Fruit fly (Drosophila melanogaster) whole organism, embryonic: Measurements from ENCODE around the gene CG43094.

ENCODE experiments used
- Adf1 ChIP-seq: fragments of 200-800 bp; sonication (Bioruptor generic); IDR thresholded peaks from 2 replicates; pipeline ENCODE4 v1.3.6; 2022; ENCODE audit warnings: missing biosample characterization, missing genetic modification characterization
- BEAF-32 ChIP-seq: fragments of 200-800 bp; sonication (Bioruptor generic); optimal IDR thresholded peaks from 3 replicates; lab custom pipeline; 2017; ENCODE audit warnings: missing biosample characterization, missing genetic modification characterization, mild to moderate bottlenecking, moderate library complexity, missing genetic modification reagents
- CG11093 ChIP-seq: fragments of 200-800 bp; sonication (Bioruptor generic); IDR thresholded peaks from 3 replicates; pipeline ENCODE4 v1.3.6; 2022; ENCODE audit warnings: missing biosample characterization, missing genetic modification characterization
- CG11247 ChIP-seq: fragments of 200-800 bp; sonication (Bioruptor generic); IDR thresholded peaks from 2 replicates; pipeline ENCODE4 v1.3.6; 2022; ENCODE audit warnings: missing biosample characterization, missing genetic modification characterization
- CG11398 ChIP-seq: fragments of 200-800 bp; sonication (Bioruptor generic); optimal IDR thresholded peaks from 2 replicates; lab custom pipeline; 2016; ENCODE audit warnings: missing biosample characterization, missing genetic modification characterization
- CG11696 ChIP-seq: fragments of 200-800 bp; sonication (Bioruptor generic); IDR thresholded peaks from 2 replicates; pipeline ENCODE4 v1.3.6; 2022; ENCODE audit warnings: missing biosample characterization, missing genetic modification characterization
- CG13287 ChIP-seq: fragments of 200-800 bp; sonication (Bioruptor generic); IDR thresholded peaks from 2 replicates; pipeline ENCODE4 v1.3.6; 2022; ENCODE audit warnings: missing biosample characterization, missing genetic modification characterization; ENCODE audit not compliant: partially characterized antibody
- CG15269 ChIP-seq: fragments of 200-800 bp; sonication (Bioruptor generic); optimal IDR thresholded peaks from 2 replicates; lab custom pipeline; 2018; ENCODE audit warnings: missing biosample characterization, mild to moderate bottlenecking, missing genetic modification characterization, moderate library complexity
- CG2199 ChIP-seq: fragments of 200-800 bp; sonication (Bioruptor generic); IDR thresholded peaks from 3 replicates; pipeline ENCODE4 v1.3.6; 2022; ENCODE audit warnings: missing biosample characterization, missing genetic modification characterization
- CG2202 ChIP-seq: fragments of 200-800 bp; sonication (Bioruptor generic); optimal IDR thresholded peaks from 2 replicates; lab custom pipeline; 2018; ENCODE audit warnings: missing biosample characterization, mild to moderate bottlenecking, missing genetic modification characterization
- CG2712 ChIP-seq: fragments of 200-800 bp; optimal IDR thresholded peaks from 3 replicates; lab custom pipeline; 2019; ENCODE audit warnings: missing biosample characterization, mild to moderate bottlenecking, missing genetic modification characterization, moderate library complexity
- CG31224 ChIP-seq: fragments of 200-800 bp; sonication (Bioruptor generic); IDR thresholded peaks from 2 replicates; pipeline ENCODE4 v1.3.6; 2022; ENCODE audit warnings: missing biosample characterization, missing genetic modification characterization
- CG6683 ChIP-seq: fragments of 200-800 bp; sonication (Bioruptor generic); optimal IDR thresholded peaks from 2 replicates; lab custom pipeline; 2017; ENCODE audit warnings: missing biosample characterization, mild to moderate bottlenecking, missing genetic modification characterization, missing genetic modification reagents
- CG6854 ChIP-seq: fragments of 200-800 bp; sonication (Bioruptor generic); optimal IDR thresholded peaks from 3 replicates; lab custom pipeline; 2017; ENCODE audit warnings: missing biosample characterization, mild to moderate bottlenecking, missing genetic modification characterization
- CG7357 ChIP-seq: fragments of 200-800 bp; sonication (Bioruptor generic); IDR thresholded peaks from 3 replicates; pipeline ENCODE4 v1.3.6; 2022; ENCODE audit warnings: missing biosample characterization, missing genetic modification characterization
- CG7745 ChIP-seq: fragments of 200-800 bp; sonication (Bioruptor generic); optimal IDR thresholded peaks from 2 replicates; lab custom pipeline; 2018; ENCODE audit warnings: missing biosample characterization, mild to moderate bottlenecking, missing genetic modification characterization, moderate library complexity
- CG7786 ChIP-seq: fragments of 200-800 bp; sonication (Bioruptor generic); optimal IDR thresholded peaks from 2 replicates; lab custom pipeline; 2016; ENCODE audit warnings: missing biosample characterization, missing genetic modification characterization
- CG8089 ChIP-seq: fragments of 200-800 bp; sonication (Bioruptor generic); optimal IDR thresholded peaks from 3 replicates; lab custom pipeline; 2016; ENCODE audit warnings: missing biosample characterization, missing genetic modification characterization
- CG9727 ChIP-seq: fragments of 200-800 bp; sonication (Bioruptor generic); optimal IDR thresholded peaks from 3 replicates; lab custom pipeline; 2017; ENCODE audit warnings: missing biosample characterization, mild to moderate bottlenecking, missing genetic modification characterization
- CHES-1-like ChIP-seq: fragments of 200-800 bp; sonication (Bioruptor generic); optimal IDR thresholded peaks from 2 replicates; lab custom pipeline; 2016; ENCODE audit warnings: missing biosample characterization, missing genetic modification characterization
- CkIIα-i1 ChIP-seq: fragments of 200-800 bp; sonication (Bioruptor generic); IDR thresholded peaks from 2 replicates; pipeline ENCODE4 v1.3.6; 2022; ENCODE audit warnings: missing biosample characterization, missing genetic modification characterization
- Dref ChIP-seq: fragments of 200-800 bp; sonication (Bioruptor generic); IDR thresholded peaks from 2 replicates; pipeline ENCODE4 v1.3.6; 2022; ENCODE audit warnings: missing biosample characterization, missing genetic modification characterization
- HmgD ChIP-seq: fragments of 200-800 bp; sonication (Bioruptor generic); optimal IDR thresholded peaks from 3 replicates; lab custom pipeline; 2016; ENCODE audit warnings: missing biosample characterization, missing genetic modification characterization
- Kr ChIP-seq: fragments of 200-800 bp; sonication (Bioruptor generic); optimal IDR thresholded peaks from 2 replicates; lab custom pipeline; 2017; ENCODE audit warnings: missing biosample characterization, mild to moderate bottlenecking, missing genetic modification characterization
- Lhr ChIP-seq: fragments of 200-800 bp; sonication (Bioruptor generic); optimal IDR thresholded peaks from 3 replicates; lab custom pipeline; 2017; ENCODE audit warnings: mild to moderate bottlenecking, missing biosample characterization, missing genetic modification reagents, missing genetic modification characterization
- Lpt ChIP-seq: fragments of >200 bp; optimal IDR thresholded peaks from 2 replicates; lab custom pipeline; 2018; ENCODE audit warnings: missing biosample characterization, missing genetic modification characterization
- Max ChIP-seq: fragments of 200-800 bp; sonication (Bioruptor generic); optimal IDR thresholded peaks from 2 replicates; lab custom pipeline; 2016; ENCODE audit warnings: missing biosample characterization, mild to moderate bottlenecking, missing genetic modification characterization
- Myb ChIP-seq: fragments of 200-800 bp; sonication (Bioruptor generic); optimal IDR thresholded peaks from 2 replicates; lab custom pipeline; 2016; ENCODE audit warnings: missing biosample characterization, missing genetic modification characterization
- Ptx1 ChIP-seq: fragments of 200-800 bp; sonication (Bioruptor generic); IDR thresholded peaks from 2 replicates; pipeline ENCODE4 v1.3.6; 2022; ENCODE audit warnings: missing biosample characterization, missing genetic modification characterization
- Six4 ChIP-seq: fragments of 200-800 bp; sonication (Bioruptor generic); optimal IDR thresholded peaks from 2 replicates; lab custom pipeline; 2016; ENCODE audit warnings: missing biosample characterization, missing genetic modification characterization
- bab2 ChIP-seq: fragments of 200-800 bp; sonication (Bioruptor generic); optimal IDR thresholded peaks from 2 replicates; lab custom pipeline; 2016; ENCODE audit warnings: missing biosample characterization, missing genetic modification characterization
- br ChIP-seq: fragments of >200 bp; optimal IDR thresholded peaks from 2 replicates; lab custom pipeline; 2017
- cas ChIP-seq: fragments of 200-800 bp; sonication (Bioruptor generic); IDR thresholded peaks from 2 replicates; pipeline ENCODE4 v1.3.6; 2022; ENCODE audit warnings: missing biosample characterization, missing genetic modification characterization
- cg ChIP-seq: fragments of 200-800 bp; sonication (Bioruptor generic); optimal IDR thresholded peaks from 3 replicates; lab custom pipeline; 2019; ENCODE audit warnings: missing biosample characterization, mild to moderate bottlenecking, missing genetic modification characterization, moderate library complexity
- cwo ChIP-seq: fragments of 200-800 bp; sonication (Bioruptor generic); optimal IDR thresholded peaks from 3 replicates; lab custom pipeline; 2017; ENCODE audit warnings: missing biosample characterization, missing genetic modification characterization, mild to moderate bottlenecking, moderate library complexity, missing genetic modification reagents
- danr ChIP-seq: fragments of 200-800 bp; sonication (Bioruptor generic); IDR thresholded peaks from 2 replicates; pipeline ENCODE4 v1.3.6; 2022; ENCODE audit warnings: missing biosample characterization, missing genetic modification characterization
- dati ChIP-seq: fragments of 200-800 bp; sonication (Bioruptor generic); IDR thresholded peaks from 2 replicates; pipeline ENCODE4 v1.3.6; 2022; ENCODE audit warnings: missing biosample characterization, missing genetic modification characterization
- disco-r ChIP-seq: fragments of 200-800 bp; sonication (Bioruptor generic); optimal IDR thresholded peaks from 2 replicates; lab custom pipeline; 2016; ENCODE audit warnings: missing biosample characterization, missing genetic modification characterization
- dm ChIP-seq: fragments of 200-800 bp; sonication (Bioruptor generic); optimal IDR thresholded peaks from 3 replicates; lab custom pipeline; 2016; ENCODE audit warnings: missing biosample characterization, missing genetic modification characterization
- hth ChIP-seq: fragments of >200 bp; optimal IDR thresholded peaks from 2 replicates; lab custom pipeline; 2017; ENCODE audit warnings: inconsistent platforms
- ind ChIP-seq: fragments of 200-800 bp; sonication (Bioruptor generic); optimal IDR thresholded peaks from 3 replicates; lab custom pipeline; 2016; ENCODE audit warnings: missing biosample characterization, missing genetic modification characterization
- lbe ChIP-seq: fragments of 200-800 bp; sonication (Bioruptor generic); optimal IDR thresholded peaks from 2 replicates; lab custom pipeline; 2016; ENCODE audit warnings: missing biosample characterization, mild to moderate bottlenecking, missing genetic modification characterization
- lmd ChIP-seq: fragments of 200-800 bp; sonication (Bioruptor generic); IDR thresholded peaks from 2 replicates; pipeline ENCODE4 v1.3.6; 2022; ENCODE audit warnings: missing biosample characterization, missing genetic modification characterization
- mirr ChIP-seq: fragments of 200-800 bp; sonication (Bioruptor generic); optimal IDR thresholded peaks from 3 replicates; lab custom pipeline; 2018; ENCODE audit warnings: missing biosample characterization, mild to moderate bottlenecking, missing genetic modification characterization
- ranshi ChIP-seq: fragments of 200-800 bp; sonication (Bioruptor generic); IDR thresholded peaks from 2 replicates; pipeline ENCODE4 v1.3.6; 2022; ENCODE audit warnings: missing biosample characterization, missing genetic modification characterization
- sc ChIP-seq, 3 experiments: fragments of >200 bp in 2 of 3; fragments of 200-800 bp in 1 of 3; sonication (Bioruptor generic) in 1 of 3; optimal IDR thresholded peaks; 2 replicates in 2 of 3; 3 replicates in 1 of 3; lab custom pipeline; 2017; ENCODE audit warnings: mild to moderate bottlenecking in 1 of 3, missing biosample characterization in 1 of 3, missing genetic modification characterization in 1 of 3, missing genetic modification reagents in 1 of 3
- sima ChIP-seq: fragments of 200-800 bp; sonication (Bioruptor generic); optimal IDR thresholded peaks from 2 replicates; lab custom pipeline; 2016; ENCODE audit warnings: missing biosample characterization, missing genetic modification characterization
- sisA ChIP-seq: fragments of 200-800 bp; sonication (Bioruptor generic); IDR thresholded peaks from 2 replicates; pipeline ENCODE4 v1.3.6; 2022; ENCODE audit warnings: missing biosample characterization, missing genetic modification characterization
- tio ChIP-seq: fragments of 200-800 bp; sonication (Bioruptor generic); optimal IDR thresholded peaks from 2 replicates; lab custom pipeline; 2017; ENCODE audit warnings: missing biosample characterization, missing genetic modification characterization, inconsistent platforms
- trh ChIP-seq: fragments of 200-800 bp; sonication (Bioruptor generic); optimal IDR thresholded peaks from 2 replicates; lab custom pipeline; 2016; ENCODE audit warnings: missing biosample characterization, missing genetic modification characterization
- tx ChIP-seq: fragments of 200-800 bp; sonication (Bioruptor generic); optimal IDR thresholded peaks from 2 replicates; lab custom pipeline; 2016; ENCODE audit warnings: missing biosample characterization, missing genetic modification characterization
- z ChIP-seq: fragments of 200-800 bp; sonication (Bioruptor generic); IDR thresholded peaks from 3 replicates; pipeline ENCODE4 v1.3.6; 2022; ENCODE audit warnings: missing biosample characterization, missing genetic modification characterization
- zfh2 ChIP-seq: fragments of 200-800 bp; sonication (Bioruptor generic); optimal IDR thresholded peaks from 2 replicates; lab custom pipeline; 2016; ENCODE audit warnings: missing biosample characterization, missing genetic modification characterization

The CG43094 gene

DNA sequence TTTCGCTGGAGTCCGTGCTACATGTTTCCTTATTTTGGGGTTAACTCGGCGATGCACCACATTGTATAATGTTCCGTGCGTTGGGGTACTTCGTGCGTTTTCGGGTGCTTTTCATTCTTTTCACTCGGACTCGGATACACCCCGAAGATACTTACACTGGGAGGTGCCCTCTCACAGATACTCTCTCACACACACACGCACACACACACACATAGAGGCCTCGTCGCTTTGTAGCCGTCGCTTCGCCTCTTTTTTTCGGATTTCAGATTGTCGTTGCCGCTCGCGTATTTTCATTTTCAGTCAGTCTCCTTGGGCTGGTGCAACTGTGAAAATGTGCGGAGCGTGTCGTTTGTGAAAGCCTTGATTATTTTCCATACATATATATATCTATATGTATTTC is 10.6 kb upstream of the CG43094 start (continued):
- TF ChIP-seq BEAF-32 (GFP tag; lab: Kevin White, UChicago) (no peak), disco-r (no peak), Ptx1 (GFP tag; lab: Robert Waterston, UW) (no peak), sisA (GFP tag; lab: Robert Waterston, UW) (no peak), CG7745 (tag; lab: Kevin White, UChicago) (no peak), CG6854 (GFP tag; lab: Kevin White, UChicago) (no peak), Myb (GFP tag; lab: Kevin White, UChicago) (no peak), CG2202 (no peak), CG31224 (GFP tag; lab: Robert Waterston, UW) (no peak), CG2712 (peak; percentile 0), Adf1 (GFP tag; lab: Robert Waterston, UW) (peak; percentile 61; the same call in 1 of the 2 replicates), CG13287 (GFP tag; lab: Robert Waterston, UW) (peak; percentile 9; the same call in 1 of the 2 replicates), br (lab: Kevin White, UChicago) (no peak), CG8089 (GFP tag; lab: Kevin White, UChicago) (no peak), CG7786 (GFP tag; lab: Kevin White, UChicago) (no peak), z (peak; percentile 46; the same call in 1 of the 3 replicates), CG15269 (tag; lab: Kevin White, UChicago) (no peak), tx (no peak), Kr (GFP tag; lab: Kevin White, UChicago) (no peak), Dref (no peak), bab2 (GFP tag; lab: Kevin White, UChicago) (no peak), CG7357 (GFP tag; lab: Robert Waterston, UW) (no peak), cas (no peak), danr (GFP tag; lab: Robert Waterston, UW) (no peak), CG11247 (GFP tag; lab: Robert Waterston, UW) (0 out of 2 replicates have a peak, but pooled peaks have one; percentile 11), CG9727 (GFP tag; lab: Kevin White, UChicago) (no peak), CkIIα-i1 (GFP tag; lab: Robert Waterston, UW) (no peak), CHES-1-like (GFP tag; lab: Kevin White, UChicago) (peak; percentile 2), dm (no peak), Six4 (GFP tag; lab: Kevin White, UChicago) (no peak), CG6683 (GFP tag; lab: Kevin White, UChicago) (no peak), zfh2 (no peak), mirr (GFP tag; lab: Kevin White, UChicago) (no peak), Lpt (GFP tag; lab: Kevin White, UChicago) (no peak), sc (optimal IDR thresholded peaks at IDR 0.05; lab: Kevin White, UChicago) (no peak), sc (GFP tag; optimal IDR thresholded peaks at IDR 0.05; lab: Kevin White, UChicago) (no peak), CG2199 (GFP tag; lab: Robert Waterston, UW) (0 out of 3 replicates have a peak, but pooled peaks have one; percentile 29), dati (GFP tag; lab: Robert Waterston, UW) (no peak), CG11398 (GFP tag; lab: Kevin White, UChicago) (no peak), Lhr (no peak), CG11696 (GFP tag; lab: Robert Waterston, UW) (no peak), HmgD (GFP tag; lab: Kevin White, UChicago) (no peak), sima (GFP tag; lab: Kevin White, UChicago) (no peak), ranshi (GFP tag; lab: Robert Waterston, UW) (no peak), lbe (GFP tag; lab: Kevin White, UChicago) (peak; percentile 62), tio (GFP tag; lab: Kevin White, UChicago) (no peak), cwo (no peak), trh (GFP tag; lab: Kevin White, UChicago) (no peak), CG11093 (GFP tag; lab: Robert Waterston, UW) (no peak), cg (GFP tag; lab: Kevin White, UChicago) (peak; percentile 85), ind (GFP tag; lab: Kevin White, UChicago) (no peak), hth (lab: Kevin White, UChicago) (no peak), Max (GFP tag; lab: Kevin White, UChicago) (no peak), lmd (GFP tag; lab: Robert Waterston, UW) (no peak)
